Worm (Caenorhabditis elegans) whole organism, L3 larva: ENCODE measurements around the gene C27B7.2.

Experiments
- ceh-82 ChIP-seq: fragments of 150-350 bp; optimal IDR thresholded peaks from 2 replicates; lab custom pipeline; 2014; ENCODE audit warnings: missing biosample characterization, missing genetic modification characterization
- fos-1 ChIP-seq: fragments of 150-350 bp; optimal IDR thresholded peaks from 2 replicates; lab custom pipeline; 2014; ENCODE audit warnings: missing biosample characterization, missing genetic modification characterization
- nhr-12 ChIP-seq: fragments of 150-350 bp; optimal IDR thresholded peaks from 2 replicates; lab custom pipeline; 2014; ENCODE audit warnings: missing biosample characterization, missing genetic modification characterization
- nhr-28 ChIP-seq: fragments of 150-350 bp; optimal IDR thresholded peaks from 2 replicates; lab custom pipeline; 2014; ENCODE audit warnings: missing biosample characterization, missing genetic modification characterization
- skn-1 ChIP-seq: fragments of 150-350 bp; optimal IDR thresholded peaks from 2 replicates; lab custom pipeline; 2014; ENCODE audit warnings: missing biosample characterization, missing genetic modification characterization
- ztf-11 ChIP-seq: fragments of 150-350 bp; optimal IDR thresholded peaks from 2 replicates; lab custom pipeline; 2014; ENCODE audit warnings: missing biosample characterization, missing genetic modification characterization

- TF ChIP-seq fos-1 (tag; lab: Kevin White, UChicago) (no peak), nhr-28 (tag; lab: Kevin White, UChicago) (no peak), ztf-11 (tag; lab: Kevin White, UChicago) (no peak), skn-1 (no peak), nhr-12 (no peak), ceh-82 (tag; lab: Kevin White, UChicago) (no peak)
Observed at ce11 chrIV:8920284-8920806, 27.7 kb downstream of the C27B7.2 start.
